Fruit fly (Drosophila melanogaster): Measurements from ENCODE around the gene kel.

Gene kel

DNA sequence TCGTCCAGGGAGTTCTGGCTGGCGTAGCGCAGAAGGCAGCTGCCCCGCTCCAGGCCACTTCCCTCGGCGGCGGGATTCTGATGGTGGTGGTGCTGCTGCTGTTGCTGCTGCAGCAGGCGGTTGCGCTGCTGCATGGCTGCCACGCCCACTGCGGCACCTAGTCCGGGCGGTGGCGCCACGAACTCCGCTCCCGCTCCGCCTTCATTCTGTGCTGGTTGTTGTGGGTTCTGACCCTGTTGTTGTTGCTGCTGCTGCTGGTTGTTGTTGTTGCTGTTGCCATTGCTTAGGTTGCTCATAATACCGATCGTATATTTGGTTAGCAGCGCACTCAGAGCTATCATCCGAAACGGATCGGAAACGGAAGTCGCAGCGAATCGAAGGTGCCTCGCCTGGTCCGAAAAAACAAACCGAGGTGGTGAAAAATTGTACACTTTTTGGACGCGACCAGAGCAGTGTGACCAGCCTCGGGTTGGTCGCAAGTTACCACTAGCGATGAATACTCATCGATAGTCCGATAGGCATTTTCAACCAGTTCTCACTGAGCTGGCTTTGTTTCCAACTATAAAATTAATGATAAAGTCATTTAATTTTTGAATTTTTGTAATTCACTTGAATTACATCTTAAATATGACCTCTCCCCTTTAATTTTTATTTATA is at the start of gene kel:
Gene kel (minus strand): TSS at position 493 of the 657 bp plus-strand sequence.
- TF ChIP-seq usp (GFP tag; optimal IDR thresholded peaks at IDR 0.05) (no peak), Dll (optimal IDR thresholded peaks at IDR 0.05) (no peak), EcR (GFP tag; optimal IDR thresholded peaks at IDR 0.05) (no peak), psq (optimal IDR thresholded peaks at IDR 0.05) (no peak), pan (optimal IDR thresholded peaks at IDR 0.05) (no peak), CG8478 (optimal IDR thresholded peaks at IDR 0.05) (no peak)

DNA sequence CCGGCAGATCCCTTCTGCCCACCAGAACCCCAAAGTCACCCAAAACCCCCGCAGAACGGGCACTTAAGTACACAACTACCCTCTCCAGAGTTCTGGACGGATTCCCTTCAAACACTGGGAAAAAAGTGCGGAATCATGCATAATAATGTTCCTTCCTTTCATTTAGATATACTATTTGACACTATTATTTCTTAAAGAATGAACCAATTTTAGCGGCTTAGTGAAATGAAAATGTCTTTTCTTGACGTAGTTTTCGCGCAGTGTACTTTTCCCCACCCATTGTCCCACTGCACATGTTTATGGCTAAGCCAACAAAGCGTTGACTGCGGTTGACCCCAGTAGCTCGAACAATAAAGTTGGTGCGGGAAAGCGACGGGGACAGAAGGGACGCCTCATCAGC is 48.8 kb upstream of the kel start:
- TF ChIP-seq EcR (GFP tag; optimal IDR thresholded peaks at IDR 0.05) (no peak), pan (optimal IDR thresholded peaks at IDR 0.05) (no peak), psq (optimal IDR thresholded peaks at IDR 0.05) (no peak), CG8478 (optimal IDR thresholded peaks at IDR 0.05) (no peak), usp (GFP tag; optimal IDR thresholded peaks at IDR 0.05) (no peak), Dll (optimal IDR thresholded peaks at IDR 0.05) (no peak)

DNA sequence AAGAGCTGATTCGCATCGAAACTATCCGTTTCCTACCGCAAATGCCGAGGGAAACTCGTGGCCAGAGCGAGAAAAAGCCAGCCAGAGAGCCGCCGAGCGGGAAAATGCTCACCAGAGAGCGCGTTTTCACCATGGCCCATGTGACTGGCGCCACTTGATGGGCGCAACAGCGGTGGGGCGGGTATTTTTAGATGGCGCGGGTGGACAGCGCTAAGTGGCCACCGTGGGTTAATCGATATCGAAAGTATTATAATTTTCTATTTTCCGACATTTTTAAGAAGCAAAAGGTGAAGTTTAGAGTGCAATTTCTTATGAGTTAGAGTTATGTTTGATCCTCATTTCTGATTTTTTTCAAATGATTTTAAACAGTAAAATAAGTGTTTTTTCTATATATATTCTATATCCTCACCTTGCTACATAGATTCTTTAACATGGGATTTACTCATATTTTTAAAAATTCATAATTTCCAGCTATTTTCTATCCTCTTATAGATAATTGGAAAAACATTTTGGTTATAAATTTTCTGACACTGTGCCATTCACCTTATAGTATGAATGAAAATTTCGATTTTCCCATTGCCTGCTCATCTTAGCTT is 46.9 kb upstream of the kel start, which contains the start of gene Ptp36E:
Gene Ptp36E (minus strand): TSS at position 360 of the 596 bp plus-strand sequence.
- TF ChIP-seq Dll (optimal IDR thresholded peaks at IDR 0.05): peak; percentile 64
- TF ChIP-seq CG8478 (optimal IDR thresholded peaks at IDR 0.05): no peak

DNA sequence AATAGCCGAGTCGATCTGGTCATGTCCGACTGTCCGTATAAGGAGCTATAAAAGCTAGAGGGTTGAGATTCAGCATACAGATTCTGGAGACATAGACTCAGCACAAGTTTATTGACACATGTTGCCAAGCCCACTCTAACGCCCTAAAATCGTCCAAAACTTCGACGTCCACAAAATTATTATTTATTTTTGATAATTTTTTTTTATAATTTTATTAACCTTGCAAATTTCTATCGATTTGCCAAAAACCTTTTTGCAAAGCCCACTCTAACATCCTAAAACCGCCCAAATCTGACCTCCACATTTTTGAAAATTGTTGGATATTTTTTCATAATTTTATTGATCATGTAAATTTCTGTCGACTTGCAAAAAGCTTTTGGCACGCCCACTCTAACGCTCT is 21.3 kb upstream of the kel start, which contains the start of gene JMJD4:
Gene JMJD4 (minus strand): TSS at position 101 of the 400 bp plus-strand sequence.
- TF ChIP-seq CG8478 (optimal IDR thresholded peaks at IDR 0.05) (no peak), Dll (optimal IDR thresholded peaks at IDR 0.05) (no peak)

DNA sequence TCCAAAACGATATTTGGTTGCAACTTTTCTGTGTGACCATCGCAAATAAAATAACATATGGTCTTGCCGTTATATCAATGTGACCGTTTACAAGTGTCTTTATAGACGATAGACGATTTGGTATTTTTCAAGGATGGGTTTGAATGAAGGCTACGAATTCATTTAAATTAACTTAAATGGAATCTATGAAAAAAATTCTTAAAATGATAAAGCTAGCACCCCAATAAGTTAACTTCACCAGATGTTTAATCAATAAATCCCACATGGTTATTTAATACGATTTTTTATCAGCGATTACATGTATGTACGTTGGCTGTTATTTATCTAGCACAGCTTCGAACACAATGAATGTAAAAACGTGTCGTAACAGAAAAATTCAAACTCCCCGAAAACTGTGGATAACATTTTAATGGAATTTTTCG is 20.8 kb upstream of the kel start:
- TF ChIP-seq usp (GFP tag; optimal IDR thresholded peaks at IDR 0.05) (no peak), psq (optimal IDR thresholded peaks at IDR 0.05) (no peak), Dll (optimal IDR thresholded peaks at IDR 0.05) (no peak), CG8478 (optimal IDR thresholded peaks at IDR 0.05) (no peak), pan (optimal IDR thresholded peaks at IDR 0.05) (no peak), EcR (GFP tag; optimal IDR thresholded peaks at IDR 0.05) (no peak)

DNA sequence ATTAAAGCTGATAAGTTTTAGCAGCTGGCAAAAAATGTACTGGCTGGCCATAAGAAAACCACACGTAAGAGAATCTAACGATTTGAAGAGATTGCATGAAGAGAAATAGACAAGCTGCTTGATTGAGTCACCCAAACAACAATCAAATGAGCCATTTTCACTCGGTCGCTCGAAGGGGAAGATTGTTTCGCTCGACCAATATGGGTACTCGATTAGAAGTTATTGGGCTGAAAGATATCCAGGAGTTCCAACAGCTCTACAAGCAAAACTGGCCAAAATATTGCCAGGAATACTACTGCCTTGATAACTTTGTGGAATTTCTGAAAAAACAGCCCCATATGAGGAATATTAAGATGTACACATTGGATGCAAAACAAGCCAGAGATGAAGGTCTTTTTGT is 18.0 kb upstream of the kel start, which contains the start of gene CG5783:
Gene CG5783 (plus strand): TSS at position 167 of the 400 bp plus-strand sequence.
- no peak for TF ChIP-seq psq (optimal IDR thresholded peaks at IDR 0.05)
- no peak for TF ChIP-seq pan (optimal IDR thresholded peaks at IDR 0.05)
- TF ChIP-seq CG8478 (optimal IDR thresholded peaks at IDR 0.05): no peak
- TF ChIP-seq EcR (GFP tag; optimal IDR thresholded peaks at IDR 0.05): no peak
- TF ChIP-seq Dll (optimal IDR thresholded peaks at IDR 0.05): no peak
- no peak for TF ChIP-seq usp (GFP tag; optimal IDR thresholded peaks at IDR 0.05)

DNA sequence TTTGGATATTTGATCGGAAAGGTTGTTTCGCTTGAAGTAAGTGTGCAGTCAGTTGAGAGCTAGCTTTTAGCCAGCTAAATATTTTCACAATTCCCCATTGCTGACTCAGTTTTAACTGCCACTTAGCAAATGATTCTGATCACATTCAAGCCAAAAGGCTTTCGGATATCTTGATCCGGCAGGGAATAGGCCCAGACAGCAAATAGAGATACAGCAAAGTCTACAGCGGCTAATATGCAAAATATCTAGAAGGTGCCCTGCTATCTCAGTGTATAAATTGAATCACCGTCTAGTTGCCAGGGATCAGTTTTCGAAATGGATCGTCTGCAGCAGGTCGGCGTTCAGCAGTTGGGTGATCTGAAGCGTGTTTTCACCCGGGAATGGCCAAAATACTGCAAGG is 16.7 kb upstream of the kel start, which contains the start of gene CG15155:
Gene CG15155 (plus strand): TSS at position 301 of the 400 bp plus-strand sequence.
- TF ChIP-seq CG8478 (optimal IDR thresholded peaks at IDR 0.05): no peak
- TF ChIP-seq pan (optimal IDR thresholded peaks at IDR 0.05): no peak
- TF ChIP-seq EcR (GFP tag; optimal IDR thresholded peaks at IDR 0.05): no peak
- TF ChIP-seq psq (optimal IDR thresholded peaks at IDR 0.05): no peak

DNA sequence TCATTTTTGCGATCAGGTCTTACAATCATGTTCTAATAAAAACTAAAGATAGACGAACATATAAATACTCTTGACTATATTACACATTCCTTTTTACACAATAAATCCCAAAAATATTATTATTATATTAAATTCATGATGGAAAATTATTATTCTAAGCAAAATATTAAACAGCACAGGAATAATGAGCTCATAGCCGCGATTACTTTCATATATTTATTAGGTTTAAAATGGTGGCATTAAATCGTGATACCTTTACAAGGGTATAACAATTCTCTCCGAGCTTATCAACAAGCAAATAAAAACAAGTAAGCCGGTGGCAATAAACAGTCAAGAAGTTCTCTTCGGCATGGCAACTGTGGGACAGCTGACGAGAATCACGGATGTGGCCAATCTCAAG is 15.2 kb upstream of the kel start, which contains the start of gene CG17681:
Gene CG17681 (plus strand): TSS at position 56 of the 400 bp plus-strand sequence.
- TF ChIP-seq usp (GFP tag; optimal IDR thresholded peaks at IDR 0.05) (no peak), pan (optimal IDR thresholded peaks at IDR 0.05) (no peak), psq (optimal IDR thresholded peaks at IDR 0.05) (no peak)

DNA sequence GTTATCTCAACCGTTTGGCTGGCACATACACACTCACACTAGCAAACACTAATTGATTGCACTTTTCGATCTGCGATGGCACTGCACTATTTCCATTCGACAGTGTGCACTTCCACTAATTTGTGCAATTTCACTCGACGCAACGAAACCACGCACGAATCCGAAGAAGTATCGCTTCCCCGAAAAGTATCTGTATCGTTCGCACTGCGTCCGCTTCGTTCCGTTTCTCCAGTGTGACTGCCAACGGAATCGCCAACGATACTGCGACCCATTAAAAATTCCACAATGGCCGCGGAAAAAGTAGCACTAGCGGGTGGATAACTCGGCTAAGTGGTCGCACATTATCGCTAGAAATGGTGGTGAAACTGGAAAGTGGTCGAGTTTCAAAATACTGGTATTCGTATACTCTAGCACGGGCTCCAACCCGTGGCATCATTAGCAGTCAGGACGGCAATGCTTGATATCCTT is 14.3 kb upstream of the kel start, which contains the start of gene Socs36E:
Gene Socs36E (minus strand): TSS at position 246 of the 468 bp plus-strand sequence.
- TF ChIP-seq Dll (optimal IDR thresholded peaks at IDR 0.05) (no peak), pan (optimal IDR thresholded peaks at IDR 0.05) (no peak), EcR (GFP tag; optimal IDR thresholded peaks at IDR 0.05) (no peak), usp (GFP tag; optimal IDR thresholded peaks at IDR 0.05) (no peak), CG8478 (optimal IDR thresholded peaks at IDR 0.05) (no peak), psq (optimal IDR thresholded peaks at IDR 0.05) (no peak)

DNA sequence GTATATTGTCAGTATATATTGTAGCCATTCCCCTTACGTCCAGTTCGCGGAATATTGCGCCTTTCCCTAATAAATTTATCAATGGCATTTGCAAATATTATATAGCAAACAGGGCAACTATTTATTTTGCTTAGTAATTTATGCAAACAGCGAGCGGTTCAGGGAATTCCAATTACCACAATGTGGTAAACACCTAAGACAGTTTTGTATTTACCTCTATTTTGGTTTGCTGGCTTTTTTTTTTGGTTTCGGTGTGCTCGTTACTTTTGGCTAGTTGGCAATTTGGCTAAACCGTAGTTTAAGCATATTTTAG is 13.9 kb upstream of the kel start:
- TF ChIP-seq psq (optimal IDR thresholded peaks at IDR 0.05) (no peak), pan (optimal IDR thresholded peaks at IDR 0.05) (no peak), EcR (GFP tag; optimal IDR thresholded peaks at IDR 0.05) (no peak), usp (GFP tag; optimal IDR thresholded peaks at IDR 0.05) (no peak), CG8478 (optimal IDR thresholded peaks at IDR 0.05) (no peak), Dll (optimal IDR thresholded peaks at IDR 0.05) (no peak)

DNA sequence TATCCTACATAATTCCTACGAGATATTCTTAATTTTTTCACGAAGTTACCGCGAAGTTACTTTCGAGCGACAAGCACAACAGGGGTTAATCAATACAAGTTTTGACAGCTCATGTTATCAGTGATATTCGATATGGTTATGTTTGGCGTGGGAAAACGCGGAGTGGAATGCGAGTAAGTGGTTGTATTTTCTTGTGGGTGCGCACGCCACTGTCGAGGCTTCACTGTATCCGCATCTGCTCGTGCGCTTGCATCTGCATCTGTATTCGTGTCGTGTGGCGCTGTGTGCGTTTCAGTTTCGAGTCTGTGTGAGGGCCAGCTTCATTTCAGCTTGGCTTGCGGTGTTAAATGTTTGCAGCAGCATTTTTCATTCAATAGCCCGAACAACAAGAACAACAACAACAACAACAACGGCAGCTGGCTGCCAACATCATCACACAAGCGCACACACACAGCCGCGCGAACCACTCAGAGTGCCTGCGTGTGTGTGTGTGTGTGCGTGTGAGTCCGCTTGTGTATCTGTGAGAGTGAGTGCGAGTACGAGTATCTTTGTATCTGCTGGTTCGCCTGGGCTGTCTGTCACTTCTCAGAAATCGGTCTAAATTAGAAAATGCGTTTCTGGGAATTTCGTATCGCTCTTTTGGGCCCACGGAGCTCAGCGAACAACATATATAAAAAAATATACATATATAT is 13.4 kb upstream of the kel start:
- TF ChIP-seq CG8478 (optimal IDR thresholded peaks at IDR 0.05) (peak; percentile 65), usp (GFP tag; optimal IDR thresholded peaks at IDR 0.05) (no peak)

DNA sequence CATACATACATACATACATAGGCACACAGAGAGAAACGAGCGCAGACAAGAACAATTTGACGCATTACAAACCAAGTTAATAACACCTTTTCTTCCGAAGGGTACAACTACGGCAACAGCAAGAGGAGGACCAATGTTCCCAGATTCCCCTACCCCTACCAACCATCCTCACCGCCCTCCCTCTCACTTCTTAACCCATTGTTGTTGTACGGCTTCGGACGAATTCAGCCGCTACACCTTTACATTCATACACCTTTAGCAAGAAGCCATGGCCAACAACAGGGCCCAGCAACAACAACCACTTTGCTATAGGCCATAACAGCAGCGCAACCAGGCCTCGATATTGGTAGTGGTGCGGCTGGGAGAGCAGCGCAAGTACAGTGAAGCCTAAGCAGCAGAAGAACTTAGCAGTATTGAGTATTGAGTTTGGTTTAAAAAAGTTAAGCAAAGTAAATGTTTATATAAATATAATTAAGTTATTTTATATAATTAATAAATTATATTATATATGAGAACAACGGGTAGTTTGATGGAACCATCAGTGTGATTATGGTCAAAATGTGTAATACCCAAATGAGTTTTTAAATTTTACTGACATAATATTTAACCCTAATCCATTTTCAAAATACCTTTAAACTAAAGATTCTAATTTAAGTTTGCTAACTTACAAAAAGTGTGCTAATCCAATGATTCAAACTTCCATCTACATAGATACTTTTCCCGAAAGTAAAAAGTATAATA is 12.7 kb upstream of the kel start:
- TF ChIP-seq EcR (GFP tag; optimal IDR thresholded peaks at IDR 0.05) (no peak), Dll (optimal IDR thresholded peaks at IDR 0.05) (no peak), usp (GFP tag; optimal IDR thresholded peaks at IDR 0.05) (no peak), pan (optimal IDR thresholded peaks at IDR 0.05) (no peak), CG8478 (optimal IDR thresholded peaks at IDR 0.05) (no peak), psq (optimal IDR thresholded peaks at IDR 0.05) (no peak)
